Worm (Caenorhabditis elegans) whole organism, L2 larva: ENCODE results near the gene alkb-8.

Experiments
- C34F6.9 ChIP-seq: fragments of 150-350 bp; optimal IDR thresholded peaks from 2 replicates; lab custom pipeline; 2014; ENCODE audit warnings: missing biosample characterization, missing genetic modification characterization
- F13H6.1 ChIP-seq: sonication (generic microtip); optimal IDR thresholded peaks from 2 replicates; lab custom pipeline; 2016; ENCODE audit warnings: missing genetic modification characterization, missing compliant biosample characterization
- ZK546.5 ChIP-seq: sonication (generic microtip); optimal IDR thresholded peaks from 2 replicates; lab custom pipeline; 2017; ENCODE audit warnings: missing biosample characterization, missing genetic modification characterization
- ama-1 ChIP-seq: fragments of 150-350 bp; optimal IDR thresholded peaks from 2 replicates; lab custom pipeline; 2018; ENCODE audit warnings: inconsistent platforms
- blmp-1 ChIP-seq: sonication (generic microtip); optimal IDR thresholded peaks from 2 replicates; lab custom pipeline; 2017; ENCODE audit warnings: missing genetic modification characterization, mild to moderate bottlenecking, missing compliant biosample characterization, antibody characterized with exemption, moderate library complexity; ENCODE audit not compliant: insufficient read depth
- ceh-16 ChIP-seq: fragments of 150-350 bp; optimal IDR thresholded peaks from 2 replicates; lab custom pipeline; 2014; ENCODE audit warnings: missing biosample characterization, missing genetic modification characterization
- crh-2 ChIP-seq: sonication (generic microtip); optimal IDR thresholded peaks from 2 replicates; lab custom pipeline; 2017; ENCODE audit warnings: missing biosample characterization, missing genetic modification characterization
- dmd-4 ChIP-seq: sonication (generic microtip); optimal IDR thresholded peaks from 2 replicates; lab custom pipeline; 2017; ENCODE audit warnings: missing biosample characterization, missing genetic modification characterization
- egl-27 ChIP-seq: sonication (generic microtip); optimal IDR thresholded peaks from 3 replicates; lab custom pipeline; 2017; ENCODE audit warnings: missing biosample characterization, missing genetic modification reagents, missing genetic modification characterization
- elt-1 ChIP-seq: fragments of 150-350 bp; optimal IDR thresholded peaks from 2 replicates; lab custom pipeline; 2014; ENCODE audit warnings: missing biosample characterization, missing genetic modification characterization
- elt-3 ChIP-seq: sonication (generic microtip); optimal IDR thresholded peaks from 2 replicates; lab custom pipeline; 2017; ENCODE audit warnings: missing biosample characterization, missing genetic modification characterization
- fos-1 ChIP-seq: fragments of 150-350 bp; optimal IDR thresholded peaks from 2 replicates; lab custom pipeline; 2014; ENCODE audit warnings: missing biosample characterization, missing genetic modification characterization
- gmeb-1 ChIP-seq: fragments of 150-350 bp; optimal IDR thresholded peaks from 2 replicates; lab custom pipeline; 2014; ENCODE audit warnings: missing biosample characterization, missing genetic modification characterization
- lin-11 ChIP-seq: fragments of 150-350 bp; sonication (generic microtip); optimal IDR thresholded peaks from 2 replicates; lab custom pipeline; 2014; ENCODE audit warnings: missing biosample characterization, missing genetic modification characterization, inconsistent platforms, mixed read lengths
- lin-13 ChIP-seq: fragments of 150-350 bp; optimal IDR thresholded peaks from 2 replicates; lab custom pipeline; 2014; ENCODE audit warnings: missing biosample characterization, missing genetic modification reagents, missing genetic modification characterization
- lin-39 ChIP-seq: fragments of 150-350 bp; optimal IDR thresholded peaks from 2 replicates; lab custom pipeline; 2014; ENCODE audit warnings: missing biosample characterization, missing genetic modification reagents, missing genetic modification characterization
- lsy-2 ChIP-seq, 2 experiments: fragments of 150-350 bp in 1 of 2; sonication (generic microtip) in 1 of 2; optimal IDR thresholded peaks; 2 replicates each; lab custom pipeline; 2014 to 2017; ENCODE audit warnings: missing biosample characterization in 2 of 2, missing genetic modification characterization in 2 of 2
- mab-5 ChIP-seq: fragments of 150-350 bp; optimal IDR thresholded peaks from 2 replicates; lab custom pipeline; 2014; ENCODE audit warnings: missing biosample characterization, missing genetic modification characterization
- mbf-1 ChIP-seq: sonication (generic microtip); optimal IDR thresholded peaks from 2 replicates; lab custom pipeline; 2017; ENCODE audit warnings: missing biosample characterization, missing genetic modification characterization
- mdl-1 ChIP-seq, 2 experiments: fragments of 150-350 bp in 1 of 2; sonication (generic microtip) in 1 of 2; optimal IDR thresholded peaks; 2 replicates each; lab custom pipeline; 2017; ENCODE audit warnings: missing biosample characterization in 2 of 2, missing genetic modification characterization in 2 of 2
- nhr-10 ChIP-seq: sonication (generic microtip); optimal IDR thresholded peaks from 2 replicates; lab custom pipeline; 2017; ENCODE audit warnings: missing biosample characterization, missing genetic modification characterization
- nhr-12 ChIP-seq: fragments of 150-350 bp; optimal IDR thresholded peaks from 2 replicates; lab custom pipeline; 2014; ENCODE audit warnings: missing biosample characterization, missing genetic modification characterization
- nhr-129 ChIP-seq: fragments of 150-350 bp; optimal IDR thresholded peaks from 2 replicates; lab custom pipeline; 2014; ENCODE audit warnings: missing biosample characterization, missing genetic modification characterization
- nhr-21 ChIP-seq: fragments of 150-350 bp; optimal IDR thresholded peaks from 2 replicates; lab custom pipeline; 2014; ENCODE audit warnings: missing biosample characterization, missing genetic modification characterization
- nhr-23 ChIP-seq: fragments of 150-350 bp; optimal IDR thresholded peaks from 2 replicates; lab custom pipeline; 2014; ENCODE audit warnings: missing biosample characterization, missing genetic modification reagents, missing genetic modification characterization
- nhr-237 ChIP-seq: fragments of 150-350 bp; optimal IDR thresholded peaks from 2 replicates; lab custom pipeline; 2014; ENCODE audit warnings: missing biosample characterization, missing genetic modification characterization
- nhr-25 ChIP-seq: fragments of 150-350 bp; sonication (generic microtip); optimal IDR thresholded peaks from 3 replicates; lab custom pipeline; 2014; ENCODE audit warnings: missing biosample characterization, missing genetic modification characterization
- nhr-6 ChIP-seq: fragments of 150-350 bp; optimal IDR thresholded peaks from 2 replicates; lab custom pipeline; 2014; ENCODE audit warnings: missing biosample characterization, missing genetic modification characterization
- nhr-77 ChIP-seq: fragments of 150-350 bp; optimal IDR thresholded peaks from 2 replicates; lab custom pipeline; 2014; ENCODE audit warnings: missing biosample characterization, missing genetic modification characterization
- peb-1 ChIP-seq: fragments of 150-350 bp; optimal IDR thresholded peaks from 2 replicates; lab custom pipeline; 2014; ENCODE audit warnings: missing biosample characterization, missing genetic modification characterization
- sem-4 ChIP-seq: fragments of 150-350 bp; optimal IDR thresholded peaks from 2 replicates; lab custom pipeline; 2014; ENCODE audit warnings: missing biosample characterization, missing genetic modification reagents, missing genetic modification characterization
- skn-1 ChIP-seq: sonication (generic microtip); optimal IDR thresholded peaks from 2 replicates; lab custom pipeline; 2017; ENCODE audit warnings: missing biosample characterization, missing genetic modification characterization
- sma-3 ChIP-seq: sonication (generic microtip); optimal IDR thresholded peaks from 2 replicates; lab custom pipeline; 2016; ENCODE audit warnings: missing genetic modification reagents, missing genetic modification characterization, missing compliant biosample characterization
- sma-9 ChIP-seq, 2 experiments: fragments of 150-350 bp in 1 of 2; sonication (generic microtip) in 1 of 2; optimal IDR thresholded peaks; 2 replicates each; lab custom pipeline; 2014 to 2016; ENCODE audit warnings: missing genetic modification characterization in 2 of 2, mild to moderate bottlenecking in 1 of 2, missing biosample characterization in 1 of 2, missing compliant biosample characterization in 1 of 2, missing genetic modification reagents in 1 of 2, moderate library complexity in 1 of 2
- unc-55 ChIP-seq: fragments of 150-350 bp; sonication (generic microtip); optimal IDR thresholded peaks from 3 replicates; lab custom pipeline; 2014; ENCODE audit warnings: missing biosample characterization, missing genetic modification reagents, missing genetic modification characterization
- unc-62 ChIP-seq: fragments of 150-350 bp; optimal IDR thresholded peaks from 2 replicates; lab custom pipeline; 2014; ENCODE audit warnings: missing biosample characterization, missing genetic modification reagents, missing genetic modification characterization
- zag-1 ChIP-seq: fragments of 150-350 bp; optimal IDR thresholded peaks from 2 replicates; lab custom pipeline; 2014; ENCODE audit warnings: missing biosample characterization, missing genetic modification characterization
- ztf-1 ChIP-seq: fragments of 200-800 bp; sonication (Bioruptor generic); conservative IDR thresholded peaks from 2 replicates; pipeline ENCODE4 v1.3.6; 2022; ENCODE audit warnings: missing genetic modification characterization, missing compliant biosample characterization
- ztf-11 ChIP-seq: sonication (generic microtip); optimal IDR thresholded peaks from 2 replicates; lab custom pipeline; 2017; ENCODE audit warnings: missing biosample characterization, missing genetic modification characterization

alkb-8 gene

DNA sequence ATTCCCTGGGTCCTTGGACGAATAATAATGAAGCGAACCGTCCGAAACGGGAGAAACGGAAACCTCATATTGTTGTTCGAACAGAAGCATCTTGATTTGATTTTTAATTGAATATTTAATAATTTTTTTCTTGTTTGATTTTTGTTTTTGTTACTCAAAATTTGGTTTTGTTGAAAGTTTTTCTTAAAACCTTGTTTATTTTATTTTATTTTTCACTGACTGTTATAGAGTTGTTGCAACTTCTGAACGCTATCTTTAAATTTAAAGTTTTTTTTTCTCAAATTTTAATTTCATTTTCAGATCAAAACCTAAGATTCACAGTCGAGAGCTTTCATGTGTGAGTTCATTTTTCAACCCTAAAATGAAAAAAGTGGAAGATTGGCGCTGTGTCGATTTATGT is at the start of gene alkb-8:
Gene alkb-8, plus strand, starts transcription at position 301 of the 400 bp plus-strand sequence.
- TF ChIP-seq nhr-77 (tag; lab: Kevin White, UChicago) = no peak
- TF ChIP-seq lin-39 (tag; lab: Kevin White, UChicago) = no peak
- no peak for TF ChIP-seq ztf-1
- TF ChIP-seq sma-3 (GFP tag; lab: Kevin White, UChicago) = no peak
- TF ChIP-seq ztf-11 = no peak
- no peak for TF ChIP-seq elt-1 (tag; lab: Kevin White, UChicago)
- TF ChIP-seq dmd-4 = no peak
- no peak for TF ChIP-seq unc-62

DNA sequence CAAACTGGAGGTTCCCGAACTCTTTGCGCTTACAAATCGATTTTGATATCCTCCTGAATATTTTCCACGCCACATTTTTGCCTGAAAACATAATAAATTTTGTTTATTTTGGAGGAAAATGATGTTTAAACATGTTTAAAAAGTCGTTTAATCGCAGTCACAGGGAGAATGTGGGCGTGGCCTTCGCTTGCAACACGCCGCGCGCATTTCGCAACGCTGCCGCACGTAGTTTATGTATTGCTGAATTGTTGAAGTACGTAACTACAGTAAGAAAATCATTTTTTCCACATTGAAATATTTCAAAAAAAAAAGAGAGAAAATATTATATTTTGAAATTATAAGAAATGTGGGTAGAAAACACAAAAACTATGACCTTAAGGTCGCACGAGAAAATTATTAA is 44.9 kb upstream of the alkb-8 start, which contains the start of gene C46F11.4:
Gene C46F11.4, minus strand, starts transcription at position 81 of the 400 bp plus-strand sequence.
- TF ChIP-seq nhr-237 (tag; lab: Kevin White, UChicago) = no peak
- no peak for TF ChIP-seq elt-1 (tag; lab: Kevin White, UChicago)
- TF ChIP-seq nhr-23 (tag; lab: Kevin White, UChicago) = no peak
- no peak for TF ChIP-seq nhr-6 (tag; lab: Kevin White, UChicago)
- TF ChIP-seq elt-3 (tag; lab: Kevin White, UChicago) = no peak
- TF ChIP-seq nhr-21 = no peak
- TF ChIP-seq nhr-77 (tag; lab: Kevin White, UChicago) = no peak
- TF ChIP-seq ceh-16 (tag; lab: Kevin White, UChicago) = no peak
- peak; percentile 53 for TF ChIP-seq F13H6.1 (tag; lab: Kevin White, UChicago)
- TF ChIP-seq mbf-1 (tag; lab: Kevin White, UChicago) = no peak
- TF ChIP-seq blmp-1 (tag; lab: Kevin White, UChicago) = no peak
- peak; percentile 40 for TF ChIP-seq nhr-129 (tag; lab: Kevin White, UChicago)
- TF ChIP-seq fos-1 = no peak
- peak; percentile 30 for TF ChIP-seq C34F6.9 (tag; lab: Kevin White, UChicago)
- no peak for TF ChIP-seq mab-5 (tag; lab: Kevin White, UChicago)
- TF ChIP-seq mdl-1 (tag; optimal IDR thresholded peaks at IDR 0.05; lab: Kevin White, UChicago) = no peak
- TF ChIP-seq unc-62 = no peak
- TF ChIP-seq lsy-2 (tag; optimal IDR thresholded peaks at IDR 0.05; lab: Kevin White, UChicago) = peak in 1 of 2 experiments; percentile 64
- peak; percentile 36 for TF ChIP-seq lin-11
- TF ChIP-seq peb-1 (tag; lab: Kevin White, UChicago) = no peak
- peak; percentile 47 for TF ChIP-seq unc-55 (GFP tag; lab: Kevin White, UChicago)
- peak; percentile 50 for TF ChIP-seq gmeb-1 (tag; lab: Kevin White, UChicago)
- peak; percentile 47 for TF ChIP-seq sma-3 (GFP tag; lab: Kevin White, UChicago)
- no peak for TF ChIP-seq crh-2 (tag; lab: Kevin White, UChicago)
- no peak for TF ChIP-seq ZK546.5
- TF ChIP-seq ama-1 = no peak
- TF ChIP-seq nhr-12 (tag; lab: Kevin White, UChicago) = no peak
- peak; percentile 52 for TF ChIP-seq lin-13 (GFP tag; lab: Kevin White, UChicago)
- no peak for TF ChIP-seq nhr-10 (tag; lab: Kevin White, UChicago)
- TF ChIP-seq nhr-25 (tag; lab: Kevin White, UChicago) = peak; percentile 20
- no peak for TF ChIP-seq egl-27 (tag; lab: Kevin White, UChicago)

DNA sequence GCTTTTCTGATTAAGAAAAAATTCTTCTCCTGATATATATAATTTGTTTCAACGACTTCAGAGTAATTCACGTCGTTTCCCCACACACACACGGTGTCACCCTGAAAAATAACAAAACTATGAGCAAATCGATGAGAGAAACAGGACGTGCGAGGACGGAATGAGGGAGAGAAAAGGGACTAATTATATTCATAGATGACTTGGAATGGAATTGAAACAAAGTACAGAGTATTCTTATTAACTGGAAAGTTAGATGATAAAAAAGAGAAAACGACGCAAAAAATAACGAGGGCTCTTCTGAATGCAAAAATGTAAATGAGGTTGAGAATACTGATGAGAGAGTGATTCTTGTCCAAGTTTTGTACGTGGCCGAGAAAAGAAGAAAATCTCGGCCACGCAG is 38.8 kb upstream of the alkb-8 start, which contains the start of gene C46F11.6:
Gene C46F11.6, minus strand, starts transcription at position 101 of the 400 bp plus-strand sequence.
- TF ChIP-seq nhr-23 (tag; lab: Kevin White, UChicago) = no peak
- TF ChIP-seq zag-1 (tag; lab: Kevin White, UChicago) = no peak
- TF ChIP-seq sem-4 (tag; lab: Kevin White, UChicago) = no peak
- no peak for TF ChIP-seq ztf-11
- TF ChIP-seq F13H6.1 (tag; lab: Kevin White, UChicago) = no peak
- no peak for TF ChIP-seq skn-1
- no peak for TF ChIP-seq sma-3 (GFP tag; lab: Kevin White, UChicago)
- TF ChIP-seq sma-9 (GFP tag; optimal IDR thresholded peaks at IDR 0.05; lab: Kevin White, UChicago) = no peak
- no peak for TF ChIP-seq sma-9 (tag; optimal IDR thresholded peaks at IDR 0.05; lab: Kevin White, UChicago)
- TF ChIP-seq blmp-1 (tag; lab: Kevin White, UChicago) = no peak
- no peak for TF ChIP-seq crh-2 (tag; lab: Kevin White, UChicago)
- no peak for TF ChIP-seq unc-55 (GFP tag; lab: Kevin White, UChicago)
- TF ChIP-seq, all 48 proteins: peak for 0
